Worm (Caenorhabditis elegans) whole organism, late embryonic: ENCODE data around the gene nex-4.
"Not testable (repeated sequence)": the region's sequence is repeated elsewhere in the genome, so short reads cannot be mapped to it uniquely, and the experiment has no call there.

Experiments used
- K02D7.2 ChIP-seq: sonication (generic microtip); optimal IDR thresholded peaks from 2 replicates; lab custom pipeline; 2017; ENCODE audit warnings: mild to moderate bottlenecking, missing genetic modification characterization, missing compliant biosample characterization
- K09A11.1 ChIP-seq: sonication (generic microtip); optimal IDR thresholded peaks from 2 replicates; lab custom pipeline; 2017; ENCODE audit warnings: antibody characterized with exemption, mild to moderate bottlenecking, missing genetic modification characterization, missing compliant biosample characterization; ENCODE audit not compliant: insufficient read depth
- T23F11.4 ChIP-seq: fragments of 200-800 bp; sonication (Bioruptor generic); optimal IDR thresholded peaks from 2 replicates; lab custom pipeline; 2018; ENCODE audit warnings: mild to moderate bottlenecking, missing genetic modification characterization, missing compliant biosample characterization
- ahr-1 ChIP-seq: sonication (generic microtip); optimal IDR thresholded peaks from 2 replicates; lab custom pipeline; 2016; ENCODE audit warnings: missing genetic modification characterization, missing compliant biosample characterization
- ceh-18 ChIP-seq: sonication (generic microtip); optimal IDR thresholded peaks from 2 replicates; lab custom pipeline; 2016; ENCODE audit warnings: missing genetic modification characterization, missing compliant biosample characterization
- ceh-22 ChIP-seq: sonication (generic microtip); optimal IDR thresholded peaks from 2 replicates; lab custom pipeline; 2017; ENCODE audit warnings: missing biosample characterization, missing genetic modification characterization
- ceh-30 ChIP-seq: fragments of 150-350 bp; optimal IDR thresholded peaks from 2 replicates; lab custom pipeline; 2014; ENCODE audit warnings: missing biosample characterization, missing genetic modification characterization
- ceh-48 ChIP-seq: sonication (generic microtip); optimal IDR thresholded peaks from 2 replicates; lab custom pipeline; 2016; ENCODE audit warnings: missing genetic modification characterization, inconsistent platforms, missing compliant biosample characterization
- ceh-9 ChIP-seq: sonication (generic microtip); optimal IDR thresholded peaks from 2 replicates; lab custom pipeline; 2016; ENCODE audit warnings: mild to moderate bottlenecking, missing genetic modification characterization, inconsistent platforms, missing compliant biosample characterization
- elt-2 ChIP-seq: sonication (generic microtip); optimal IDR thresholded peaks from 2 replicates; lab custom pipeline; 2016; ENCODE audit warnings: missing genetic modification reagents, missing genetic modification characterization, missing compliant biosample characterization
- elt-4 ChIP-seq: sonication (generic microtip); optimal IDR thresholded peaks from 2 replicates; lab custom pipeline; 2016; ENCODE audit warnings: missing genetic modification characterization, missing compliant biosample characterization
- ets-4 ChIP-seq: sonication (generic microtip); optimal IDR thresholded peaks from 2 replicates; lab custom pipeline; 2016; ENCODE audit warnings: missing genetic modification characterization, missing compliant biosample characterization
- fax-1 ChIP-seq: sonication (generic microtip); optimal IDR thresholded peaks from 2 replicates; lab custom pipeline; 2016; ENCODE audit warnings: missing genotype, missing genetic modification characterization, missing compliant biosample characterization
- fkh-6 ChIP-seq: sonication (generic microtip); optimal IDR thresholded peaks from 2 replicates; lab custom pipeline; 2016; ENCODE audit warnings: missing genetic modification characterization, missing compliant biosample characterization
- gmeb-2 ChIP-seq: sonication (generic microtip); optimal IDR thresholded peaks from 2 replicates; lab custom pipeline; 2016; ENCODE audit warnings: missing genetic modification characterization, inconsistent platforms, missing compliant biosample characterization
- lim-6 ChIP-seq: sonication (generic microtip); optimal IDR thresholded peaks from 2 replicates; lab custom pipeline; 2016; ENCODE audit warnings: missing genetic modification characterization, missing compliant biosample characterization
- lin-11 ChIP-seq: fragments of 200-800 bp; sonication (Bioruptor generic); optimal IDR thresholded peaks from 2 replicates; lab custom pipeline; 2018; ENCODE audit warnings: mild to moderate bottlenecking, missing genetic modification characterization, missing compliant biosample characterization
- madf-2 ChIP-seq: sonication (generic microtip); optimal IDR thresholded peaks from 2 replicates; lab custom pipeline; 2017; ENCODE audit warnings: missing genetic modification characterization, missing compliant biosample characterization
- nfya-1 ChIP-seq: sonication (generic microtip); optimal IDR thresholded peaks from 2 replicates; lab custom pipeline; 2017; ENCODE audit warnings: missing genetic modification characterization, mild to moderate bottlenecking, missing compliant biosample characterization, antibody characterized with exemption, moderate library complexity
- nhr-11 ChIP-seq: fragments of 150-350 bp; optimal IDR thresholded peaks from 2 replicates; lab custom pipeline; 2014; ENCODE audit warnings: missing biosample characterization, missing genetic modification characterization
- npax-4 ChIP-seq: sonication (generic microtip); optimal IDR thresholded peaks from 2 replicates; lab custom pipeline; 2016; ENCODE audit warnings: missing genetic modification characterization, missing compliant biosample characterization
- pax-1 ChIP-seq: fragments of 150-350 bp; optimal IDR thresholded peaks from 2 replicates; lab custom pipeline; 2014; ENCODE audit warnings: missing biosample characterization, missing genetic modification characterization
- pqm-1 ChIP-seq: sonication (generic microtip); optimal IDR thresholded peaks from 2 replicates; lab custom pipeline; 2016; ENCODE audit warnings: missing genetic modification characterization, missing compliant biosample characterization
- pros-1 ChIP-seq: fragments of 150-350 bp; optimal IDR thresholded peaks from 2 replicates; lab custom pipeline; 2014; ENCODE audit warnings: missing biosample characterization, missing genetic modification reagents, missing genetic modification characterization
- ref-2 ChIP-seq: sonication (generic microtip); optimal IDR thresholded peaks from 2 replicates; lab custom pipeline; 2016; ENCODE audit warnings: missing genetic modification characterization, missing compliant biosample characterization
- sox-4 ChIP-seq: sonication (generic microtip); optimal IDR thresholded peaks from 2 replicates; lab custom pipeline; 2017; ENCODE audit warnings: mild to moderate bottlenecking, missing genetic modification characterization, inconsistent platforms, missing compliant biosample characterization
- tbx-2 ChIP-seq: sonication (generic microtip); optimal IDR thresholded peaks from 2 replicates; lab custom pipeline; 2016; ENCODE audit warnings: missing genetic modification characterization, missing compliant biosample characterization
- unc-55 ChIP-seq: sonication (generic microtip); optimal IDR thresholded peaks from 2 replicates; lab custom pipeline; 2017; ENCODE audit warnings: missing biosample characterization, missing genetic modification reagents, missing genetic modification characterization
- unc-86 ChIP-seq: sonication (generic microtip); optimal IDR thresholded peaks from 2 replicates; lab custom pipeline; 2016; ENCODE audit warnings: missing genetic modification characterization, missing compliant biosample characterization
- zip-5 ChIP-seq: sonication (generic microtip); optimal IDR thresholded peaks from 2 replicates; lab custom pipeline; 2016; ENCODE audit warnings: missing genetic modification characterization, missing compliant biosample characterization

nex-4 gene

DNA sequence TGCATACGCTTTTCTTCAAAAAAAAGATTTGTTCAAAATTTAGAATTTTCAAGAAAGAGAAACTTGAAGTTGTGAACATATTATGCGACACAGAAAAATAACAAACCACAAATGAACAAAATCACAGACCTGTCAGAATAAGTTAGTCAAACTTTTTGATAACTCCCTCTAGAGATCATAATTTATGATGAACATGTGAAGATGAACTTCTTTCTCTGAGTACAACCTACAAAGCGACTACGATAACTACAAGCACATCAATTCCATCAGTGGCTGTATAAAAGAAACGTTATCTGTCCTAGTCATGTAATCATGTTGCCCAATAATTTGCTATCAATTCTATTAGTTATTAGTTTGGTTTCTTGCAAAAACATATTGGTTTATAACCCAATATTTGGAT, 44.5 kb downstream of the nex-4 start, which contains the start of gene ugt-9:
Gene ugt-9, plus strand, starts transcription at position 305 of the 400 bp plus-strand sequence.
- TF ChIP-seq ceh-48: no peak
- TF ChIP-seq ceh-30 (tag; lab: Kevin White, UChicago): no peak
- TF ChIP-seq fax-1 (tag; lab: Kevin White, UChicago): no peak
- TF ChIP-seq unc-86 (tag; lab: Kevin White, UChicago): no peak
- peak; percentile 62 for TF ChIP-seq elt-2 (tag; lab: Kevin White, UChicago)

DNA sequence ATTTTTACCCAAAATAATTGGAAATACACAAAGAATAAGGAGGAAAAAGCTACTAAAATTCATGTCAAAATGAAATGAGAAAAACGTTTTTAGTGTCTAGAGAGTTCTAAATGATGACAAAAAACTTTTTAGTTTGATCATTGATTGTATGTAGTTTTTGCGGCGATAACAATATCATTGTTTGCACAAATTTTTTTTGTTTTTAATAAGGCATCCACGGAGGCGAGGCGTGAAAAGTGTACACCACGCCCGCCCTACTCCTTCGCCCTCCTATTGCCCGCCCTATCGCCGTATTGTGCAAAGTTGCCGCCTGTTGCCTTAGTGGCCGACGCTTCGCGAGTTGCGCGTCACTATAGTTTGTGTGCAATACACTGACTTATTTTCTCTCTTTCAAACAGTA, 48.8 kb downstream of the nex-4 start, which contains the start of gene ugt-10:
Gene ugt-10, minus strand, starts transcription at position 101 of the 400 bp plus-strand sequence.
- TF ChIP-seq ref-2, lin-11, ceh-18 (tag; lab: Kevin White, UChicago): not testable (repeated sequence)

- TF ChIP-seq nfya-1 (tag; lab: Kevin White, UChicago): no peak
- TF ChIP-seq tbx-2 (tag; lab: Kevin White, UChicago): no peak
- no peak for TF ChIP-seq fkh-6 (tag; lab: Kevin White, UChicago)
- TF ChIP-seq ets-4 (tag; lab: Kevin White, UChicago): no peak
- TF ChIP-seq nhr-11 (tag; lab: Kevin White, UChicago): no peak
Measured at ce11 chrV:4901074-4901473, 49.8 kb downstream of the nex-4 start, which contains the start of gene ugt-67. Gene ugt-67 (plus strand): TSS chrV:4901374.

DNA sequence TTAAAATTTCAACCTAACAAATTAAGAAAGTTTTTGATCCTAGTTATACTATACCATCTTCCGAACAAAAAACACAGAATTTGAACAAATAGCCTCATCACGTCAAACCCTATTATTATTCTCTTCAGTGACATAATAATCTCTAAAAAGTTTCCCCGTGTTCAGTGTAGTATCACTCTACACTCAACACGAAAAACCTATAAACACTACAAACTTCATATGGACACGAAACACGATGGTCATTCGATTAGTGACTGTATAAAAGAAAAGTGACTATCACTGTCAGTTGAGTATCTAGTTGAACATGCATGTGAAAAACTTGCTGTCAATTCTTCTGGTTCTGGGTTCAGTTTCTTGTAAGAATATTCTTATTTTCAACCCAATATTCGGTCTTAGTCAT, 52.5 kb downstream of the nex-4 start, which contains the start of gene ugt-8:
Gene ugt-8, plus strand, starts transcription at position 235 of the 400 bp plus-strand sequence.
- TF ChIP-seq madf-2 (tag; lab: Kevin White, UChicago) (no peak), K09A11.1 (tag; lab: Kevin White, UChicago) (no peak), ceh-22 (no peak), ceh-9 (tag; lab: Kevin White, UChicago) (no peak), lim-6 (tag; lab: Kevin White, UChicago) (no peak), npax-4 (tag; lab: Kevin White, UChicago) (no peak), T23F11.4 (GFP tag; lab: Kevin White, UChicago) (no peak), pros-1 (tag; lab: Kevin White, UChicago) (no peak)

- TF ChIP-seq pqm-1 (tag; lab: Kevin White, UChicago) (no peak), elt-4 (tag; lab: Kevin White, UChicago) (no peak), zip-5 (tag; lab: Kevin White, UChicago) (no peak), pax-1 (tag; lab: Kevin White, UChicago) (no peak), lim-6 (tag; lab: Kevin White, UChicago) (no peak), ref-2 (tag; lab: Kevin White, UChicago) (no peak), elt-2 (tag; lab: Kevin White, UChicago) (no peak), K02D7.2 (no peak), ahr-1 (no peak), gmeb-2 (tag; lab: Kevin White, UChicago) (no peak), sox-4 (tag; lab: Kevin White, UChicago) (no peak), unc-55 (GFP tag; lab: Kevin White, UChicago) (no peak), lin-11 (tag; lab: Kevin White, UChicago) (no peak)
Measured at ce11 chrV:4905953-4906352, 54.7 kb downstream of the nex-4 start, which contains the start of gene ugt-14. Gene ugt-14 (plus strand): TSS chrV:4906253.
